Worm (Caenorhabditis elegans) whole organism, L4/young adult: Measurements from ENCODE around the gene nck-1.

Source experiments
- W03F9.2 ChIP-seq: fragments of 150-350 bp; optimal IDR thresholded peaks from 2 replicates; lab custom pipeline; 2014; ENCODE audit warnings: missing biosample characterization, missing genetic modification characterization
- dao-5 ChIP-seq: sonication (generic microtip); optimal IDR thresholded peaks from 2 replicates; lab custom pipeline; 2016; ENCODE audit warnings: missing genotype, missing genetic modification characterization, moderate library complexity, missing compliant biosample characterization
- him-1 ChIP-seq: sonication (generic microtip); optimal IDR thresholded peaks from 2 replicates; lab custom pipeline; 2016; ENCODE audit warnings: missing genotype, missing genetic modification reagents, missing genetic modification characterization, missing compliant biosample characterization

ce11 chrX:4159929-4160328 lies 6.7 kb upstream of the nck-1 start:
- TF ChIP-seq dao-5 (tag; lab: Kevin White, UChicago), result no peak
- TF ChIP-seq W03F9.2 (tag; lab: Kevin White, UChicago), result no peak
- TF ChIP-seq him-1 (tag; lab: Kevin White, UChicago), result no peak
